Fruit fly (Drosophila melanogaster) whole organism, adult: ENCODE results near the gene Obp99b.

Source experiments
- CG11617 ChIP-seq: fragments of 200-800 bp; sonication (Bioruptor generic); optimal IDR thresholded peaks from 2 replicates; lab custom pipeline; 2017; ENCODE audit warnings: mild to moderate bottlenecking, missing biosample characterization, missing genetic modification reagents, missing genetic modification characterization
- CG12768 ChIP-seq: fragments of 200-800 bp; sonication (Bioruptor generic); optimal IDR thresholded peaks from 2 replicates; lab custom pipeline; 2017; ENCODE audit warnings: missing biosample characterization, missing genetic modification characterization, mild to moderate bottlenecking, moderate library complexity, missing genetic modification reagents
- CG14711 ChIP-seq: fragments of 200-800 bp; sonication (Bioruptor generic); optimal IDR thresholded peaks from 2 replicates; lab custom pipeline; 2018; ENCODE audit warnings: missing biosample characterization, mild to moderate bottlenecking, missing genetic modification characterization, moderate library complexity
- CG1620 ChIP-seq: fragments of 200-800 bp; sonication (Bioruptor generic); optimal IDR thresholded peaks from 2 replicates; lab custom pipeline; 2016; ENCODE audit warnings: missing biosample characterization, missing genetic modification characterization
- CG33017 ChIP-seq: fragments of 200-800 bp; sonication (Bioruptor generic); optimal IDR thresholded peaks from 2 replicates; lab custom pipeline; 2018; ENCODE audit warnings: missing biosample characterization, mild to moderate bottlenecking, missing genetic modification characterization, moderate library complexity
- CG5204 ChIP-seq: fragments of 200-800 bp; sonication (Bioruptor generic); optimal IDR thresholded peaks from 2 replicates; lab custom pipeline; 2016; ENCODE audit warnings: missing biosample characterization, missing genetic modification characterization
- CG7045 ChIP-seq: fragments of 200-800 bp; sonication (Bioruptor generic); optimal IDR thresholded peaks from 2 replicates; lab custom pipeline; 2017; ENCODE audit warnings: missing biosample characterization, mild to moderate bottlenecking, missing genetic modification characterization
- CG7101 ChIP-seq: fragments of 200-800 bp; sonication (Bioruptor generic); optimal IDR thresholded peaks from 2 replicates; lab custom pipeline; 2018; ENCODE audit warnings: missing biosample characterization, mild to moderate bottlenecking, missing genetic modification characterization, moderate library complexity
- Clk ChIP-seq: fragments of 200-800 bp; sonication (Bioruptor generic); optimal IDR thresholded peaks from 2 replicates; lab custom pipeline; 2017; ENCODE audit warnings: missing biosample characterization, missing genetic modification characterization
- Crg-1 ChIP-seq: fragments of 200-800 bp; sonication (Bioruptor generic); optimal IDR thresholded peaks from 2 replicates; lab custom pipeline; 2016; ENCODE audit warnings: missing biosample characterization, missing genetic modification characterization
- Hr96 ChIP-seq: fragments of 200-800 bp; sonication (Bioruptor generic); optimal IDR thresholded peaks from 2 replicates; lab custom pipeline; 2016; ENCODE audit warnings: missing biosample characterization, missing genetic modification characterization
- Mnt ChIP-seq: fragments of 200-800 bp; sonication (Bioruptor generic); optimal IDR thresholded peaks from 2 replicates; lab custom pipeline; 2016; ENCODE audit warnings: missing biosample characterization, mild to moderate bottlenecking, missing genetic modification characterization
- bab1 ChIP-seq: fragments of 200-800 bp; sonication (Bioruptor generic); optimal IDR thresholded peaks from 3 replicates; lab custom pipeline; 2019; ENCODE audit warnings: missing biosample characterization, mild to moderate bottlenecking, missing genetic modification characterization, moderate library complexity
- cic ChIP-seq: fragments of 200-800 bp; sonication (Bioruptor generic); optimal IDR thresholded peaks from 2 replicates; lab custom pipeline; 2017; ENCODE audit warnings: missing biosample characterization, mild to moderate bottlenecking, missing genetic modification characterization, moderate library complexity
- cnc ChIP-seq, 2 experiments: fragments of >200 bp; optimal IDR thresholded peaks; 2 replicates each; lab custom pipeline; 2017
- kay ChIP-seq: fragments of 200-800 bp; sonication (Bioruptor generic); peaks from one replicate; lab custom pipeline; 2016; ENCODE audit warnings: missing biosample characterization, missing genetic modification characterization, borderline replicate concordance
- ovo ChIP-seq: fragments of 200-800 bp; sonication (Bioruptor generic); optimal IDR thresholded peaks from 2 replicates; lab custom pipeline; 2016; ENCODE audit warnings: missing biosample characterization, missing genetic modification characterization
- pad ChIP-seq: fragments of 200-800 bp; sonication (Bioruptor generic); optimal IDR thresholded peaks from 3 replicates; lab custom pipeline; 2017; ENCODE audit warnings: missing biosample characterization, missing genetic modification characterization, mild to moderate bottlenecking, moderate library complexity, missing genetic modification reagents
- tj ChIP-seq: fragments of 200-800 bp; sonication (Bioruptor generic); optimal IDR thresholded peaks from 3 replicates; lab custom pipeline; 2017; ENCODE audit warnings: missing biosample characterization, mild to moderate bottlenecking, missing genetic modification characterization, moderate library complexity
- toe ChIP-seq: fragments of 200-800 bp; sonication (Bioruptor generic); optimal IDR thresholded peaks from 2 replicates; lab custom pipeline; 2016; ENCODE audit warnings: missing biosample characterization, missing genetic modification characterization

Gene Obp99b

dm6 chr3R:29717519-29717918, 823 bp upstream of the Obp99b start:
- TF ChIP-seq Mnt (GFP tag; lab: Kevin White, UChicago) (no peak), CG33017 (tag; lab: Kevin White, UChicago) (peak; percentile 80), kay (no peak), Hr96 (peak; percentile 35), cic (GFP tag; lab: Kevin White, UChicago) (peak; percentile 8), CG7101 (tag; lab: Kevin White, UChicago) (peak; percentile 63), toe (GFP tag; lab: Kevin White, UChicago) (no peak), CG12768 (GFP tag; lab: Kevin White, UChicago) (peak; percentile 57), pad (GFP tag; lab: Kevin White, UChicago) (peak; percentile 9), cnc (optimal IDR thresholded peaks at IDR 0.05; lab: Kevin White, UChicago) (no peak), Crg-1 (no peak), CG14711 (peak; percentile 61), Clk (GFP tag; lab: Kevin White, UChicago) (peak; percentile 38), ovo (GFP tag; lab: Kevin White, UChicago) (no peak), CG7045 (GFP tag; lab: Kevin White, UChicago) (peak; percentile 49), CG11617 (GFP tag; lab: Kevin White, UChicago) (no peak), CG5204 (GFP tag; lab: Kevin White, UChicago) (no peak), CG1620 (GFP tag; lab: Kevin White, UChicago) (no peak), bab1 (GFP tag; lab: Kevin White, UChicago) (no peak), tj (GFP tag; lab: Kevin White, UChicago) (no peak)

- no peak for TF ChIP-seq CG7101 (tag; lab: Kevin White, UChicago)
- no peak for TF ChIP-seq kay
- TF ChIP-seq toe (GFP tag; lab: Kevin White, UChicago), result no peak
- no peak for TF ChIP-seq Mnt (GFP tag; lab: Kevin White, UChicago)
- TF ChIP-seq CG1620 (GFP tag; lab: Kevin White, UChicago), result no peak
- TF ChIP-seq ovo (GFP tag; lab: Kevin White, UChicago), result no peak
- no peak for TF ChIP-seq cnc (optimal IDR thresholded peaks at IDR 0.05; lab: Kevin White, UChicago)
- no peak for TF ChIP-seq Crg-1
- no peak for TF ChIP-seq CG7045 (GFP tag; lab: Kevin White, UChicago)
- no peak for TF ChIP-seq Hr96
- no peak for TF ChIP-seq CG11617 (GFP tag; lab: Kevin White, UChicago)
- no peak for TF ChIP-seq bab1 (GFP tag; lab: Kevin White, UChicago)
- TF ChIP-seq CG5204 (GFP tag; lab: Kevin White, UChicago), result no peak
- TF ChIP-seq CG33017 (tag; lab: Kevin White, UChicago), result no peak
- TF ChIP-seq Clk (GFP tag; lab: Kevin White, UChicago), result no peak
- no peak for TF ChIP-seq tj (GFP tag; lab: Kevin White, UChicago)
- TF ChIP-seq cic (GFP tag; lab: Kevin White, UChicago), result no peak
- no peak for TF ChIP-seq CG14711
- no peak for TF ChIP-seq CG12768 (GFP tag; lab: Kevin White, UChicago)
- TF ChIP-seq pad (GFP tag; lab: Kevin White, UChicago), result no peak
Measured at dm6 chr3R:29716043-29716781, 484 bp downstream of the Obp99b start.

- no peak for TF ChIP-seq CG1620 (GFP tag; lab: Kevin White, UChicago)
- no peak for TF ChIP-seq Hr96
- TF ChIP-seq CG11617 (GFP tag; lab: Kevin White, UChicago), result no peak
- no peak for TF ChIP-seq CG5204 (GFP tag; lab: Kevin White, UChicago)
- no peak for TF ChIP-seq CG33017 (tag; lab: Kevin White, UChicago)
- no peak for TF ChIP-seq pad (GFP tag; lab: Kevin White, UChicago)
- TF ChIP-seq tj (GFP tag; lab: Kevin White, UChicago), result no peak
- no peak for TF ChIP-seq CG7101 (tag; lab: Kevin White, UChicago)
- no peak for TF ChIP-seq kay
- no peak for TF ChIP-seq bab1 (GFP tag; lab: Kevin White, UChicago)
- no peak for TF ChIP-seq ovo (GFP tag; lab: Kevin White, UChicago)
Measured at dm6 chr3R:29715277-29715676, 1.4 kb downstream of the Obp99b start, which contains the start of gene Dup99B. Gene Dup99B (minus strand): TSS chr3R:29715377.

dm6 chr3R:29714314-29714713, 2.4 kb downstream of the Obp99b start, which contains the start of gene Obp99d:
Gene Obp99d (plus strand): TSS chr3R:29714505.
- no peak for TF ChIP-seq CG5204 (GFP tag; lab: Kevin White, UChicago)
- no peak for TF ChIP-seq CG12768 (GFP tag; lab: Kevin White, UChicago)
- TF ChIP-seq kay, result no peak
- no peak for TF ChIP-seq Hr96
- no peak for TF ChIP-seq Crg-1
- TF ChIP-seq CG14711, result no peak
- no peak for TF ChIP-seq pad (GFP tag; lab: Kevin White, UChicago)
- TF ChIP-seq CG11617 (GFP tag; lab: Kevin White, UChicago), result no peak
- no peak for TF ChIP-seq CG7045 (GFP tag; lab: Kevin White, UChicago)
- no peak for TF ChIP-seq bab1 (GFP tag; lab: Kevin White, UChicago)
- TF ChIP-seq toe (GFP tag; lab: Kevin White, UChicago), result no peak
- TF ChIP-seq tj (GFP tag; lab: Kevin White, UChicago), result no peak
- TF ChIP-seq cic (GFP tag; lab: Kevin White, UChicago), result no peak
- TF ChIP-seq CG1620 (GFP tag; lab: Kevin White, UChicago), result no peak

dm6 chr3R:29711434-29711833, 5.3 kb downstream of the Obp99b start:
- TF ChIP-seq kay, result no peak
- TF ChIP-seq bab1 (GFP tag; lab: Kevin White, UChicago), result no peak
- TF ChIP-seq ovo (GFP tag; lab: Kevin White, UChicago), result no peak
- TF ChIP-seq Hr96, result no peak
- no peak for TF ChIP-seq cnc (optimal IDR thresholded peaks at IDR 0.05; lab: Kevin White, UChicago)
- TF ChIP-seq CG7101 (tag; lab: Kevin White, UChicago), result no peak
- TF ChIP-seq CG1620 (GFP tag; lab: Kevin White, UChicago), result no peak
- TF ChIP-seq CG11617 (GFP tag; lab: Kevin White, UChicago), result no peak
- no peak for TF ChIP-seq CG7045 (GFP tag; lab: Kevin White, UChicago)
- no peak for TF ChIP-seq Clk (GFP tag; lab: Kevin White, UChicago)
- no peak for TF ChIP-seq Mnt (GFP tag; lab: Kevin White, UChicago)
- no peak for TF ChIP-seq pad (GFP tag; lab: Kevin White, UChicago)
- TF ChIP-seq CG5204 (GFP tag; lab: Kevin White, UChicago), result no peak
- TF ChIP-seq CG33017 (tag; lab: Kevin White, UChicago), result no peak
- TF ChIP-seq Crg-1, result no peak
- no peak for TF ChIP-seq CG12768 (GFP tag; lab: Kevin White, UChicago)
